Worm (Caenorhabditis elegans): Measurements from ENCODE around the gene ZK652.8.

DNA sequence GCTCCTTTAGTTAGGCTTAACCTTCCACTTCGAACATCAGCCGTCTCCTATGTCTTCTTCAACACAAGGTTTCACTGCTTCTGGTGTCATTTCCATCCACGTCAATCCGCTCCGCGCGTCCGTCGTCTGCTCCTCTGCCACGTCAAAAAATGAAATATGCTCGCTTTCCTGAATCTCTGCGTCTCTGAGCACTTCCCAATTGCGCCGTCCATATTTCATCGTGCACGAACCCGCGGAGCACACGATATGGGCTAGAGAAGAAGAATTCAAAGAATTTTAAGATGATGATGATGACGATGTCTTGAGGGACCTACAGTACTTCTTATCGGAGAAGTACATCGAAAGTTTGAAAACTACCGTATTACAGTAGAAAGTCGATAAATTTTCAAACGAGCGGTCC lies 50.5 kb downstream of the ZK652.8 start:
- no peak for TF ChIP-seq lin-38 (GFP tag; IDR thresholded peaks at IDR 0.05)
- TF ChIP-seq mdl-1 (tag; optimal IDR thresholded peaks at IDR 0.05) = no peak
